Fruit fly (Drosophila melanogaster) whole organism, embryonic: Measurements from ENCODE around the gene ssp3.

ENCODE experiments used
- Atf-2 ChIP-seq: fragments of 200-800 bp; sonication (Bioruptor generic); optimal IDR thresholded peaks from 2 replicates; lab custom pipeline; 2016; ENCODE audit warnings: missing biosample characterization, missing genetic modification characterization
- CG1024 ChIP-seq: fragments of 200-800 bp; sonication (Bioruptor generic); IDR thresholded peaks from 2 replicates; pipeline ENCODE4 v1.3.6; 2022; ENCODE audit warnings: missing biosample characterization, missing genetic modification characterization
- CG11093 ChIP-seq: fragments of 200-800 bp; sonication (Bioruptor generic); IDR thresholded peaks from 3 replicates; pipeline ENCODE4 v1.3.6; 2022; ENCODE audit warnings: missing biosample characterization, missing genetic modification characterization
- CG11504 ChIP-seq: fragments of 200-800 bp; sonication (Bioruptor generic); optimal IDR thresholded peaks from 3 replicates; lab custom pipeline; 2019; ENCODE audit warnings: missing biosample characterization, mild to moderate bottlenecking, missing genetic modification characterization, moderate library complexity
- CG12299 ChIP-seq: fragments of 200-800 bp; sonication (Bioruptor generic); optimal IDR thresholded peaks from 2 replicates; lab custom pipeline; 2018; ENCODE audit warnings: missing biosample characterization, mild to moderate bottlenecking, missing genetic modification characterization
- CG13296 ChIP-seq: fragments of 200-800 bp; sonication (Bioruptor generic); optimal IDR thresholded peaks from 3 replicates; lab custom pipeline; 2018; ENCODE audit warnings: missing biosample characterization, mild to moderate bottlenecking, missing genetic modification characterization
- CG13624 ChIP-seq: fragments of 200-800 bp; sonication (Bioruptor generic); optimal IDR thresholded peaks from 2 replicates; lab custom pipeline; 2016; ENCODE audit warnings: missing biosample characterization, missing genetic modification characterization
- CG15011 ChIP-seq: fragments of 200-800 bp; sonication (Bioruptor generic); optimal IDR thresholded peaks from 3 replicates; lab custom pipeline; 2018; ENCODE audit warnings: missing biosample characterization, mild to moderate bottlenecking, missing genetic modification characterization
- CG18599 ChIP-seq: fragments of 200-800 bp; sonication (Bioruptor generic); optimal IDR thresholded peaks from 3 replicates; lab custom pipeline; 2017; ENCODE audit warnings: missing biosample characterization, missing genetic modification characterization, mild to moderate bottlenecking, moderate library complexity, missing genetic modification reagents
- CG30020 ChIP-seq: fragments of 200-800 bp; optimal IDR thresholded peaks from 2 replicates; lab custom pipeline; 2019; ENCODE audit warnings: missing biosample characterization, mild to moderate bottlenecking, missing genetic modification characterization, moderate library complexity
- CG3065 ChIP-seq: fragments of 200-800 bp; sonication (Bioruptor generic); optimal IDR thresholded peaks from 2 replicates; lab custom pipeline; 2016; ENCODE audit warnings: missing biosample characterization, missing genetic modification characterization
- CG31441 ChIP-seq: fragments of 200-800 bp; sonication (Bioruptor generic); IDR thresholded peaks from 2 replicates; pipeline ENCODE4 v1.3.6; 2022; ENCODE audit warnings: missing biosample characterization, missing genetic modification characterization
- CG32767 ChIP-seq: fragments of 200-800 bp; sonication (Bioruptor generic); IDR thresholded peaks from 2 replicates; pipeline ENCODE4 v1.3.6; 2022; ENCODE audit warnings: missing biosample characterization, missing genetic modification characterization
- CG3407 ChIP-seq: fragments of 200-800 bp; sonication (Bioruptor generic); optimal IDR thresholded peaks from 2 replicates; lab custom pipeline; 2018; ENCODE audit warnings: missing biosample characterization, mild to moderate bottlenecking, missing genetic modification characterization
- CG3847 ChIP-seq: fragments of 200-800 bp; sonication (Bioruptor generic); IDR thresholded peaks from 2 replicates; pipeline ENCODE4 v1.3.6; 2022; ENCODE audit warnings: missing biosample characterization, missing genetic modification characterization
- CG4282 ChIP-seq: fragments of 200-800 bp; sonication (Bioruptor generic); optimal IDR thresholded peaks from 2 replicates; lab custom pipeline; 2016; ENCODE audit warnings: missing biosample characterization, missing genetic modification characterization
- CG43689 ChIP-seq: fragments of 200-800 bp; sonication (Bioruptor generic); IDR thresholded peaks from 2 replicates; pipeline ENCODE4 v1.3.6; 2022; ENCODE audit warnings: missing biosample characterization, missing genetic modification characterization
- CG4424 ChIP-seq: fragments of 200-800 bp; sonication (Bioruptor generic); optimal IDR thresholded peaks from 3 replicates; lab custom pipeline; 2016; ENCODE audit warnings: missing biosample characterization, missing genetic modification characterization
- CG6272 ChIP-seq: fragments of 200-800 bp; sonication (Bioruptor generic); IDR thresholded peaks from 2 replicates; pipeline ENCODE4 v1.3.6; 2022; ENCODE audit warnings: missing biosample characterization, missing genetic modification characterization
- CG7372 ChIP-seq: fragments of 200-800 bp; sonication (Bioruptor generic); IDR thresholded peaks from 2 replicates; pipeline ENCODE4 v1.3.6; 2022; ENCODE audit warnings: missing biosample characterization, missing genetic modification characterization
- CG7839 ChIP-seq: fragments of 200-800 bp; sonication (Bioruptor generic); optimal IDR thresholded peaks from 3 replicates; lab custom pipeline; 2018; ENCODE audit warnings: missing biosample characterization, mild to moderate bottlenecking, missing genetic modification characterization, moderate library complexity
- CG9727 ChIP-seq: fragments of 200-800 bp; sonication (Bioruptor generic); optimal IDR thresholded peaks from 3 replicates; lab custom pipeline; 2017; ENCODE audit warnings: missing biosample characterization, mild to moderate bottlenecking, missing genetic modification characterization
- CrebB ChIP-seq: fragments of 200-800 bp; sonication (Bioruptor generic); optimal IDR thresholded peaks from 3 replicates; lab custom pipeline; 2018; ENCODE audit warnings: missing biosample characterization, mild to moderate bottlenecking, missing genetic modification characterization
- Elba2 ChIP-seq: fragments of 200-800 bp; sonication (Bioruptor generic); optimal IDR thresholded peaks from 3 replicates; lab custom pipeline; 2016; ENCODE audit warnings: missing biosample characterization, missing genetic modification characterization
- NC2α ChIP-seq: fragments of 200-800 bp; sonication (Bioruptor generic); optimal IDR thresholded peaks from 2 replicates; lab custom pipeline; 2016; ENCODE audit warnings: missing biosample characterization, missing genetic modification characterization
- NFAT ChIP-seq: fragments of 200-800 bp; sonication (Bioruptor generic); IDR thresholded peaks from 2 replicates; pipeline ENCODE4 v1.3.6; 2022; ENCODE audit warnings: missing biosample characterization, missing genetic modification characterization
- Nf-YA ChIP-seq: fragments of 200-800 bp; sonication (Bioruptor generic); IDR thresholded peaks from 2 replicates; pipeline ENCODE4 v1.3.6; 2022; ENCODE audit warnings: missing biosample characterization, missing genetic modification characterization
- Oli ChIP-seq: fragments of 200-800 bp; sonication (Bioruptor generic); optimal IDR thresholded peaks from 2 replicates; lab custom pipeline; 2018; ENCODE audit warnings: missing biosample characterization, mild to moderate bottlenecking, missing genetic modification characterization, moderate library complexity
- Six4 ChIP-seq: fragments of 200-800 bp; sonication (Bioruptor generic); optimal IDR thresholded peaks from 2 replicates; lab custom pipeline; 2016; ENCODE audit warnings: missing biosample characterization, missing genetic modification characterization
- Sox102F ChIP-seq: fragments of 200-800 bp; sonication (Bioruptor generic); optimal IDR thresholded peaks from 2 replicates; lab custom pipeline; 2018; ENCODE audit warnings: missing biosample characterization, mild to moderate bottlenecking, missing genetic modification characterization, moderate library complexity
- TFAM ChIP-seq: fragments of 200-800 bp; sonication (Bioruptor generic); optimal IDR thresholded peaks from 2 replicates; lab custom pipeline; 2017; ENCODE audit warnings: missing biosample characterization, missing genetic modification characterization, inconsistent platforms
- Xbp1 ChIP-seq: fragments of 200-800 bp; sonication (Bioruptor generic); optimal IDR thresholded peaks from 3 replicates; lab custom pipeline; 2016; ENCODE audit warnings: missing biosample characterization, mild to moderate bottlenecking, missing genetic modification characterization
- al ChIP-seq: fragments of 200-800 bp; sonication (Bioruptor generic); IDR thresholded peaks from 2 replicates; pipeline ENCODE4 v1.3.6; 2022; ENCODE audit warnings: missing biosample characterization, missing genetic modification characterization
- bbx ChIP-seq: fragments of 200-800 bp; sonication (Bioruptor generic); IDR thresholded peaks from 2 replicates; pipeline ENCODE4 v1.3.6; 2022; ENCODE audit warnings: missing biosample characterization, missing genetic modification characterization; ENCODE audit not compliant: partially characterized antibody
- corto ChIP-seq: fragments of 200-800 bp; sonication (Bioruptor generic); optimal IDR thresholded peaks from 2 replicates; lab custom pipeline; 2016; ENCODE audit warnings: missing biosample characterization, mild to moderate bottlenecking, missing genetic modification characterization, moderate library complexity
- dan ChIP-seq: fragments of 200-800 bp; sonication (Bioruptor generic); IDR thresholded peaks from 2 replicates; pipeline ENCODE4 v1.3.6; 2022; ENCODE audit warnings: missing biosample characterization, missing genetic modification characterization
- dimm ChIP-seq: fragments of 200-800 bp; sonication (Bioruptor generic); IDR thresholded peaks from 2 replicates; pipeline ENCODE4 v1.3.6; 2022; ENCODE audit warnings: missing biosample characterization, missing genetic modification characterization
- dpn ChIP-seq, 2 experiments: fragments of 200-800 bp; sonication (Bioruptor generic); optimal IDR thresholded peaks; 3 replicates each; lab custom pipeline; 2016; ENCODE audit warnings: missing biosample characterization in 2 of 2, missing genetic modification characterization in 2 of 2
- emc ChIP-seq: fragments of 200-800 bp; sonication (Bioruptor generic); optimal IDR thresholded peaks from 2 replicates; lab custom pipeline; 2016; ENCODE audit warnings: missing biosample characterization, missing genetic modification characterization
- esg ChIP-seq: fragments of 200-800 bp; sonication (Bioruptor generic); conservative IDR thresholded peaks from 2 replicates; pipeline ENCODE4 v1.3.6; 2022; ENCODE audit warnings: missing biosample characterization, missing genetic modification characterization
- gce ChIP-seq: fragments of 200-800 bp; sonication (Bioruptor generic); IDR thresholded peaks from 3 replicates; pipeline ENCODE4 v1.3.6; 2022; ENCODE audit warnings: missing biosample characterization, missing genetic modification characterization
- jumu ChIP-seq: fragments of 200-800 bp; sonication (Bioruptor generic); optimal IDR thresholded peaks from 3 replicates; lab custom pipeline; 2016; ENCODE audit warnings: missing biosample characterization, missing genetic modification characterization
- lmd ChIP-seq: fragments of 200-800 bp; sonication (Bioruptor generic); IDR thresholded peaks from 2 replicates; pipeline ENCODE4 v1.3.6; 2022; ENCODE audit warnings: missing biosample characterization, missing genetic modification characterization
- odd ChIP-seq: fragments of 200-800 bp; sonication (Bioruptor generic); optimal IDR thresholded peaks from 2 replicates; lab custom pipeline; 2017; ENCODE audit warnings: missing biosample characterization, mild to moderate bottlenecking, missing genetic modification characterization
- p53 ChIP-seq: fragments of 200-800 bp; sonication (Bioruptor generic); optimal IDR thresholded peaks from 2 replicates; lab custom pipeline; 2016; ENCODE audit warnings: missing biosample characterization, missing genetic modification characterization
- pzg ChIP-seq: fragments of 200-800 bp; sonication (Bioruptor generic); optimal IDR thresholded peaks from 3 replicates; lab custom pipeline; 2018; ENCODE audit warnings: missing biosample characterization, mild to moderate bottlenecking, missing genetic modification characterization, moderate library complexity
- sc ChIP-seq, 3 experiments: fragments of >200 bp in 2 of 3; fragments of 200-800 bp in 1 of 3; sonication (Bioruptor generic) in 1 of 3; optimal IDR thresholded peaks; 2 replicates in 2 of 3; 3 replicates in 1 of 3; lab custom pipeline; 2017; ENCODE audit warnings: mild to moderate bottlenecking in 1 of 3, missing biosample characterization in 1 of 3, missing genetic modification characterization in 1 of 3, missing genetic modification reagents in 1 of 3
- schlank ChIP-seq: fragments of 200-800 bp; sonication (Bioruptor generic); optimal IDR thresholded peaks from 2 replicates; lab custom pipeline; 2018; ENCODE audit warnings: missing biosample characterization, mild to moderate bottlenecking, missing genetic modification characterization
- sim ChIP-seq: fragments of 200-800 bp; sonication (Bioruptor generic); IDR thresholded peaks from 2 replicates; pipeline ENCODE4 v1.3.6; 2022; ENCODE audit warnings: missing biosample characterization, missing genetic modification characterization
- tx ChIP-seq: fragments of 200-800 bp; sonication (Bioruptor generic); optimal IDR thresholded peaks from 2 replicates; lab custom pipeline; 2016; ENCODE audit warnings: missing biosample characterization, missing genetic modification characterization

The ssp3 gene

dm6 chr2L:18890087-18890486 lies 53.7 kb downstream of the ssp3 start (continued):
- TF ChIP-seq p53 (GFP tag; lab: Kevin White, UChicago) (peak; percentile 20), CG15011 (GFP tag; lab: Kevin White, UChicago) (peak; percentile 47), NFAT (GFP tag; lab: Robert Waterston, UW) (no peak), emc (peak; percentile 2), Nf-YA (GFP tag; lab: Robert Waterston, UW) (no peak), odd (GFP tag; lab: Kevin White, UChicago) (peak; percentile 5), CG32767 (GFP tag; lab: Robert Waterston, UW) (no peak; the same call in 1 of the 2 replicates), CG3407 (GFP tag; lab: Kevin White, UChicago) (peak; percentile 65), CG18599 (GFP tag; lab: Kevin White, UChicago) (peak; percentile 49), CG3065 (GFP tag; lab: Kevin White, UChicago) (peak; percentile 25), sc (optimal IDR thresholded peaks at IDR 0.05; lab: Kevin White, UChicago) (no peak), sc (GFP tag; optimal IDR thresholded peaks at IDR 0.05; lab: Kevin White, UChicago) (peak; percentile 69), CG11093 (peak; percentile 38; the same call in 1 of the 3 replicates), CG13624 (GFP tag; lab: Kevin White, UChicago) (peak; percentile 34), CG13296 (GFP tag; lab: Kevin White, UChicago) (no peak), CG43689 (0 out of 2 replicates have a peak, but pooled peaks have one; percentile 17), lmd (GFP tag; lab: Robert Waterston, UW) (peak; percentile 65), Six4 (GFP tag; lab: Kevin White, UChicago) (peak; percentile 62), dpn (GFP tag; optimal IDR thresholded peaks at IDR 0.05; lab: Kevin White, UChicago) (peak; percentile 71 to 73), CrebB (peak; percentile 19), pzg (GFP tag; lab: Kevin White, UChicago) (no peak), esg (GFP tag; lab: Robert Waterston, UW) (peak; percentile 22; the same call in 1 of the 2 replicates), NC2α (GFP tag; lab: Kevin White, UChicago) (peak; percentile 70), corto (GFP tag; lab: Kevin White, UChicago) (no peak), Sox102F (peak; percentile 64), CG6272 (GFP tag; lab: Robert Waterston, UW) (0 out of 2 replicates have a peak, but pooled peaks have one; percentile 24), CG7839 (tag; lab: Kevin White, UChicago) (peak; percentile 83), CG7372 (GFP tag; lab: Robert Waterston, UW) (peak; percentile 35; the same call in 1 of the 2 replicates), Elba2 (GFP tag; lab: Kevin White, UChicago) (peak; percentile 72), CG4282 (no peak), Xbp1 (peak; percentile 79), Atf-2 (GFP tag; lab: Kevin White, UChicago) (peak; percentile 78), CG1024 (GFP tag; lab: Robert Waterston, UW) (peak; percentile 69), TFAM (GFP tag; lab: Kevin White, UChicago) (peak; percentile 55), CG30020 (tag; lab: Kevin White, UChicago) (peak; percentile 27), CG4424 (GFP tag; lab: Kevin White, UChicago) (peak; percentile 86), CG31441 (peak; percentile 81), dan (GFP tag; lab: Robert Waterston, UW) (peak; percentile 84), CG12299 (peak; percentile 2), CG9727 (peak; percentile 91), CG3847 (GFP tag; lab: Robert Waterston, UW) (peak; percentile 48), schlank (tag; lab: Kevin White, UChicago) (no peak), Oli (tag; lab: Kevin White, UChicago) (peak; percentile 71), bbx (GFP tag; lab: Robert Waterston, UW) (no peak), sim (peak; percentile 82), jumu (peak; percentile 73), CG11504 (tag; lab: Kevin White, UChicago) (peak; percentile 76), gce (GFP tag; lab: Robert Waterston, UW) (peak; percentile 53; the same call in 1 of the 3 replicates), al (GFP tag; lab: Robert Waterston, UW) (no peak), dimm (0 out of 2 replicates have a peak, but pooled peaks have one; percentile 28), tx (GFP tag; lab: Kevin White, UChicago) (peak; percentile 64)
